Worm (Caenorhabditis elegans): ENCODE results near the gene T24E12.3.

DNA sequence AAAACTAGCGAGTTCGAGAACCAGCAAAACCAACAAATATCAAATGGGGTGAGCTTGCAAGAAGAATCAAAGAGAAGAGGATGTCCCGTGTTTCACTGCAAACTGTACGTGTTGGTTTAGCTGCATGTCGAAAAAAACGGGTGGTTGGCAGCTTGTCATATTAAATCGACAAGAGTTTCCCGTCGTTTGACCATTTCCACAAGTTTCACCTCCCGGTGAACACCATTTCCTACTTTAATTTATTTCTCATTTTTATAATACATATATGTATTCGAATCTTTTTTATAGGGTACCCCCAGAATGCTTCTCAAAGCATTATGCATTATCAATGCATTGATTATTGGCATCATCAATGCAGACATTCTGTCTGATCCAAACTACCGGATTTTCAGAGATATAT lies 19.5 kb downstream of the T24E12.3 start, which contains the start of gene Y8A9A.2:
- TF ChIP-seq elt-2 (tag; optimal IDR thresholded peaks at IDR 0.05) (no peak), ahr-1 (tag; optimal IDR thresholded peaks at IDR 0.05) (no peak), unc-86 (tag; optimal IDR thresholded peaks at IDR 0.05) (no peak), ceh-18 (tag; optimal IDR thresholded peaks at IDR 0.05) (no peak), fkh-10 (GFP tag; optimal IDR thresholded peaks at IDR 0.05) (no peak), rnt-1 (tag; optimal IDR thresholded peaks at IDR 0.05) (no peak)

All from whole organism, late embryonic.